Fruit fly (Drosophila melanogaster) whole organism, embryonic: ENCODE results near the gene SLC5A11.
A peak's percentile ranks its signal among the peaks of the same experiment; 100 is the strongest.

Source experiments
- Asciz ChIP-seq: fragments of 200-800 bp; sonication (Bioruptor generic); optimal IDR thresholded peaks from 2 replicates; lab custom pipeline; 2017; ENCODE audit warnings: missing biosample characterization, mild to moderate bottlenecking, missing genetic modification characterization, missing genetic modification reagents
- Atf6 ChIP-seq: fragments of 200-800 bp; sonication (Bioruptor generic); IDR thresholded peaks from 2 replicates; pipeline ENCODE4 v1.3.6; 2022; ENCODE audit warnings: missing biosample characterization, missing genetic modification characterization
- CG11723 ChIP-seq: fragments of 200-800 bp; sonication (Bioruptor generic); optimal IDR thresholded peaks from 2 replicates; lab custom pipeline; 2017; ENCODE audit warnings: missing biosample characterization, mild to moderate bottlenecking, missing genetic modification characterization
- CG13287 ChIP-seq: fragments of 200-800 bp; sonication (Bioruptor generic); IDR thresholded peaks from 2 replicates; pipeline ENCODE4 v1.3.6; 2022; ENCODE audit warnings: missing biosample characterization, missing genetic modification characterization; ENCODE audit not compliant: partially characterized antibody
- CG15269 ChIP-seq: fragments of 200-800 bp; sonication (Bioruptor generic); optimal IDR thresholded peaks from 2 replicates; lab custom pipeline; 2018; ENCODE audit warnings: missing biosample characterization, mild to moderate bottlenecking, missing genetic modification characterization, moderate library complexity
- CG16779 ChIP-seq: fragments of 200-800 bp; sonication (Bioruptor generic); IDR thresholded peaks from 2 replicates; pipeline ENCODE4 v1.3.6; 2022; ENCODE audit warnings: missing biosample characterization, missing genetic modification characterization
- CG16863 ChIP-seq: fragments of 200-800 bp; sonication (Bioruptor generic); optimal IDR thresholded peaks from 3 replicates; lab custom pipeline; 2016; ENCODE audit warnings: missing biosample characterization, missing genetic modification characterization
- CG17385 ChIP-seq: fragments of 200-800 bp; sonication (Bioruptor generic); optimal IDR thresholded peaks from 3 replicates; lab custom pipeline; 2018; ENCODE audit warnings: missing biosample characterization, mild to moderate bottlenecking, missing genetic modification characterization
- CG17568 ChIP-seq: fragments of 200-800 bp; sonication (Bioruptor generic); optimal IDR thresholded peaks from 2 replicates; lab custom pipeline; 2018; ENCODE audit warnings: missing biosample characterization, mild to moderate bottlenecking, missing genetic modification characterization, moderate library complexity
- CG17612 ChIP-seq: fragments of 200-800 bp; sonication (Bioruptor generic); IDR thresholded peaks from 2 replicates; pipeline ENCODE4 v1.3.6; 2022; ENCODE audit warnings: missing biosample characterization, missing genetic modification characterization
- CG1832 ChIP-seq: fragments of 200-800 bp; sonication (Bioruptor generic); optimal IDR thresholded peaks from 2 replicates; lab custom pipeline; 2017; ENCODE audit warnings: missing biosample characterization, mild to moderate bottlenecking, missing genetic modification characterization, inconsistent platforms
- CG32532 ChIP-seq: fragments of 200-800 bp; sonication (Bioruptor generic); IDR thresholded peaks from 2 replicates; pipeline ENCODE4 v1.3.6; 2022; ENCODE audit warnings: missing biosample characterization, missing genetic modification characterization
- CG3726 ChIP-seq: fragments of 200-800 bp; sonication (Bioruptor generic); IDR thresholded peaks from 3 replicates; pipeline ENCODE4, ENCODE4 v1.3.6; 2022; ENCODE audit warnings: missing biosample characterization, missing genetic modification characterization
- CG3995 ChIP-seq: fragments of 200-800 bp; sonication (Bioruptor generic); optimal IDR thresholded peaks from 3 replicates; lab custom pipeline; 2016; ENCODE audit warnings: missing biosample characterization, missing genetic modification characterization
- CG4404 ChIP-seq: fragments of 200-800 bp; sonication (Bioruptor generic); IDR thresholded peaks from 2 replicates; pipeline ENCODE4 v1.3.6; 2022; ENCODE audit warnings: missing biosample characterization, missing genetic modification characterization
- CG7745 ChIP-seq: fragments of 200-800 bp; sonication (Bioruptor generic); optimal IDR thresholded peaks from 2 replicates; lab custom pipeline; 2018; ENCODE audit warnings: missing biosample characterization, mild to moderate bottlenecking, missing genetic modification characterization, moderate library complexity
- CHES-1-like ChIP-seq: fragments of 200-800 bp; sonication (Bioruptor generic); optimal IDR thresholded peaks from 2 replicates; lab custom pipeline; 2016; ENCODE audit warnings: missing biosample characterization, missing genetic modification characterization
- CkIIα-i1 ChIP-seq: fragments of 200-800 bp; sonication (Bioruptor generic); IDR thresholded peaks from 2 replicates; pipeline ENCODE4 v1.3.6; 2022; ENCODE audit warnings: missing biosample characterization, missing genetic modification characterization
- Dek ChIP-seq: fragments of 200-800 bp; sonication (Bioruptor generic); optimal IDR thresholded peaks from 3 replicates; lab custom pipeline; 2019; ENCODE audit warnings: missing biosample characterization, mild to moderate bottlenecking, missing genetic modification characterization, moderate library complexity
- Doc3 ChIP-seq: fragments of 200-800 bp; sonication (Bioruptor generic); IDR thresholded peaks from 3 replicates; pipeline ENCODE4 v1.3.6; 2022; ENCODE audit warnings: missing biosample characterization, missing genetic modification characterization; ENCODE audit not compliant: partially characterized antibody
- E2f1 ChIP-seq: fragments of 200-800 bp; sonication (Bioruptor generic); IDR thresholded peaks from 2 replicates; pipeline ENCODE4 v1.3.6; 2022; ENCODE audit warnings: missing biosample characterization, missing genetic modification characterization
- HmgZ ChIP-seq: fragments of 200-800 bp; sonication (Bioruptor generic); optimal IDR thresholded peaks from 2 replicates; lab custom pipeline; 2018; ENCODE audit warnings: missing biosample characterization, mild to moderate bottlenecking, missing genetic modification characterization
- Kr ChIP-seq: fragments of 200-800 bp; sonication (Bioruptor generic); optimal IDR thresholded peaks from 2 replicates; lab custom pipeline; 2017; ENCODE audit warnings: missing biosample characterization, mild to moderate bottlenecking, missing genetic modification characterization
- Lpt ChIP-seq: fragments of >200 bp; optimal IDR thresholded peaks from 2 replicates; lab custom pipeline; 2018; ENCODE audit warnings: missing biosample characterization, missing genetic modification characterization
- Mad ChIP-seq: fragments of 200-800 bp; sonication (Bioruptor generic); optimal IDR thresholded peaks from 2 replicates; lab custom pipeline; 2016; ENCODE audit warnings: missing biosample characterization, missing genetic modification characterization
- Max ChIP-seq: fragments of 200-800 bp; sonication (Bioruptor generic); optimal IDR thresholded peaks from 2 replicates; lab custom pipeline; 2016; ENCODE audit warnings: missing biosample characterization, mild to moderate bottlenecking, missing genetic modification characterization
- NC2α ChIP-seq: fragments of 200-800 bp; sonication (Bioruptor generic); optimal IDR thresholded peaks from 2 replicates; lab custom pipeline; 2016; ENCODE audit warnings: missing biosample characterization, missing genetic modification characterization
- Nf-YA ChIP-seq: fragments of 200-800 bp; sonication (Bioruptor generic); IDR thresholded peaks from 2 replicates; pipeline ENCODE4 v1.3.6; 2022; ENCODE audit warnings: missing biosample characterization, missing genetic modification characterization
- Pdp1 ChIP-seq, 2 experiments: fragments of 200-800 bp; sonication (Bioruptor generic); optimal IDR thresholded peaks; 3 replicates each; lab custom pipeline; 2016; ENCODE audit warnings: missing biosample characterization in 2 of 2, missing genetic modification characterization in 2 of 2, mild to moderate bottlenecking in 1 of 2, moderate library complexity in 1 of 2
- Rx ChIP-seq: fragments of 200-800 bp; sonication (Bioruptor generic); IDR thresholded peaks from 2 replicates; pipeline ENCODE4 v1.3.6; 2022; ENCODE audit warnings: missing biosample characterization, missing genetic modification characterization
- Usf ChIP-seq: fragments of 200-800 bp; sonication (Bioruptor generic); optimal IDR thresholded peaks from 2 replicates; lab custom pipeline; 2017; ENCODE audit warnings: missing genotype, missing biosample characterization, missing genetic modification characterization
- ab ChIP-seq: fragments of 200-800 bp; sonication (Bioruptor generic); optimal IDR thresholded peaks from 2 replicates; lab custom pipeline; 2016; ENCODE audit warnings: missing biosample characterization, missing genetic modification characterization
- abd-A ChIP-seq: fragments of 200-800 bp; sonication (Bioruptor generic); optimal IDR thresholded peaks from 3 replicates; lab custom pipeline; 2019; ENCODE audit warnings: missing biosample characterization, mild to moderate bottlenecking, missing genetic modification characterization, moderate library complexity
- ap ChIP-seq: fragments of 200-800 bp; sonication (Bioruptor generic); IDR thresholded peaks from 2 replicates; pipeline ENCODE4 v1.3.6; 2022; ENCODE audit warnings: missing biosample characterization, missing genetic modification characterization
- ara ChIP-seq: fragments of 200-800 bp; sonication (Bioruptor generic); IDR thresholded peaks from 2 replicates; pipeline ENCODE4 v1.3.6; 2022; ENCODE audit warnings: missing biosample characterization, missing genetic modification characterization
- cas ChIP-seq: fragments of 200-800 bp; sonication (Bioruptor generic); IDR thresholded peaks from 2 replicates; pipeline ENCODE4 v1.3.6; 2022; ENCODE audit warnings: missing biosample characterization, missing genetic modification characterization
- ewg ChIP-seq: fragments of 200-800 bp; sonication (Bioruptor generic); optimal IDR thresholded peaks from 3 replicates; lab custom pipeline; 2017; ENCODE audit warnings: mild to moderate bottlenecking, missing biosample characterization, missing genetic modification reagents, missing genetic modification characterization
- fd96Cb ChIP-seq: fragments of 200-800 bp; sonication (Bioruptor generic); optimal IDR thresholded peaks from 2 replicates; lab custom pipeline; 2018; ENCODE audit warnings: missing biosample characterization, mild to moderate bottlenecking, missing genetic modification characterization, moderate library complexity
- fu2 ChIP-seq: fragments of 200-800 bp; sonication (Bioruptor generic); optimal IDR thresholded peaks from 2 replicates; lab custom pipeline; 2016; ENCODE audit warnings: missing biosample characterization, missing genetic modification characterization
- kay ChIP-seq: fragments of 200-800 bp; sonication (Bioruptor generic); optimal IDR thresholded peaks from 2 replicates; lab custom pipeline; 2016; ENCODE audit warnings: missing biosample characterization, missing genetic modification characterization
- nau ChIP-seq: fragments of 200-800 bp; sonication (Bioruptor generic); optimal IDR thresholded peaks from 3 replicates; lab custom pipeline; 2017; ENCODE audit warnings: missing biosample characterization, mild to moderate bottlenecking, missing genetic modification characterization, missing genetic modification reagents
- otp ChIP-seq: fragments of 200-800 bp; sonication (Bioruptor generic); IDR thresholded peaks from 3 replicates; pipeline ENCODE4, ENCODE4 v1.3.6; 2022; ENCODE audit warnings: missing biosample characterization, missing genetic modification characterization
- pfk ChIP-seq: fragments of 200-800 bp; sonication (Bioruptor generic); optimal IDR thresholded peaks from 2 replicates; lab custom pipeline; 2018; ENCODE audit warnings: missing biosample characterization, mild to moderate bottlenecking, missing genetic modification characterization, moderate library complexity
- pros ChIP-seq: fragments of 200-800 bp; sonication (Bioruptor generic); optimal IDR thresholded peaks from 3 replicates; lab custom pipeline; 2019; ENCODE audit warnings: missing biosample characterization, mild to moderate bottlenecking, missing genetic modification characterization, moderate library complexity
- repo ChIP-seq: fragments of 200-800 bp; sonication (Bioruptor generic); optimal IDR thresholded peaks from 2 replicates; lab custom pipeline; 2016; ENCODE audit warnings: missing biosample characterization, missing genetic modification characterization
- ro ChIP-seq: fragments of 200-800 bp; sonication (Bioruptor generic); IDR thresholded peaks from 2 replicates; pipeline ENCODE4 v1.3.6; 2022; ENCODE audit warnings: missing biosample characterization, missing genetic modification characterization
- slou ChIP-seq: fragments of 200-800 bp; sonication (Bioruptor generic); optimal IDR thresholded peaks from 3 replicates; lab custom pipeline; 2016; ENCODE audit warnings: missing biosample characterization, missing genetic modification characterization
- slp2 ChIP-seq: fragments of 200-800 bp; sonication (Bioruptor generic); optimal IDR thresholded peaks from 2 replicates; lab custom pipeline; 2016; ENCODE audit warnings: missing biosample characterization, missing genetic modification characterization
- stc ChIP-seq: fragments of 200-800 bp; sonication (Bioruptor generic); IDR thresholded peaks from 2 replicates; pipeline ENCODE4 v1.3.6; 2022; ENCODE audit warnings: missing biosample characterization, missing genetic modification characterization
- trh ChIP-seq: fragments of 200-800 bp; sonication (Bioruptor generic); optimal IDR thresholded peaks from 2 replicates; lab custom pipeline; 2016; ENCODE audit warnings: missing biosample characterization, missing genetic modification characterization
- yki ChIP-seq: fragments of >200 bp; optimal IDR thresholded peaks from 3 replicates; lab custom pipeline; 2018
- z ChIP-seq: fragments of 200-800 bp; sonication (Bioruptor generic); IDR thresholded peaks from 3 replicates; pipeline ENCODE4 v1.3.6; 2022; ENCODE audit warnings: missing biosample characterization, missing genetic modification characterization

SLC5A11 gene

DNA sequence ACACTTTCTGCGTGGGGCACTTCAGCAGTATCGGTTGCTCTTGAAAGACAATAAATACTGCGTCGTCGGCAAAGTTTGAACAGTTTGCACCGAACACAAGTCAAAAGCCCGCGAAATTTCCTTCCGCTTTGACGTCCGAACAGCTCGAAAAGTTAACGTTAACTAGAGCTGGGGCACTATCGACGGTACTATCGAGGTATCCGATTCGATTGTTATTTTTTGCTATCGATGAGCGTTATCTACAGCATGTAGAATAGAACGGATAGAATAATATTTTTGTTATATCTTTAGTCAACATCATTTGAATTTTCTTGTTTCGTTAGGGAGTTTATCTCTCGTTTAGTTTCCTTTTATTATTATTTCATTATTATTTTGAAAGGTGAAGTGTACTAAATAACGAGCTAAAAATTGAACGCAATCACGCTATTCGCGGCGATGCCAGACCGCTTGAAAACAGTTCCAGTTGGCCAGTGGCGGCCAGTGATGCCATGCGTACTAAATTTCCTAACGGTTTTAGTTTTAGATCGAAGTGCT is 34.8 kb upstream of the SLC5A11 start, which contains the start of gene Pvr (continued):
- TF ChIP-seq ara: no peak
- TF ChIP-seq CG3726 (GFP tag; lab: Robert Waterston, UW): no peak
- TF ChIP-seq CG3995 (GFP tag; lab: Kevin White, UChicago): peak; percentile 93
- TF ChIP-seq z: no peak
- no peak for TF ChIP-seq Pdp1 (GFP tag; optimal IDR thresholded peaks at IDR 0.05; lab: Kevin White, UChicago)
- no peak for TF ChIP-seq slp2 (GFP tag; lab: Kevin White, UChicago)
- 0 out of 3 replicates have a peak, but pooled peaks have one; percentile 8 for TF ChIP-seq otp (GFP tag; lab: Robert Waterston, UW)
- no peak for TF ChIP-seq Rx (GFP tag; lab: Robert Waterston, UW)
- TF ChIP-seq fd96Cb: no peak
- TF ChIP-seq Nf-YA (GFP tag; lab: Robert Waterston, UW): no peak
- TF ChIP-seq Usf (GFP tag; lab: Kevin White, UChicago): no peak
- peak; percentile 39 for TF ChIP-seq CG32532 (GFP tag; lab: Robert Waterston, UW)
- no peak for TF ChIP-seq pros (GFP tag; lab: Kevin White, UChicago)
- TF ChIP-seq CG15269: no peak
- no peak for TF ChIP-seq CG17568 (GFP tag; lab: Kevin White, UChicago)
- peak; percentile 97 for TF ChIP-seq Doc3 (GFP tag; lab: Robert Waterston, UW)
- TF ChIP-seq E2f1: no peak
- TF ChIP-seq CG17612 (GFP tag; lab: Robert Waterston, UW): no peak
- TF ChIP-seq Lpt (GFP tag; lab: Kevin White, UChicago): no peak
- no peak for TF ChIP-seq CHES-1-like (GFP tag; lab: Kevin White, UChicago)
- no peak for TF ChIP-seq nau (GFP tag; lab: Kevin White, UChicago)
- TF ChIP-seq CG13287 (GFP tag; lab: Robert Waterston, UW): peak; percentile 96
- no peak for TF ChIP-seq CG16863
- no peak for TF ChIP-seq pfk
- no peak for TF ChIP-seq HmgZ (tag; lab: Kevin White, UChicago)
- TF ChIP-seq yki: no peak
- no peak for TF ChIP-seq ab (GFP tag; lab: Kevin White, UChicago)
- no peak for TF ChIP-seq NC2α (GFP tag; lab: Kevin White, UChicago)
- no peak for TF ChIP-seq kay (GFP tag; lab: Kevin White, UChicago)
- no peak for TF ChIP-seq ro (GFP tag; lab: Robert Waterston, UW)
- no peak for TF ChIP-seq abd-A (tag; lab: Kevin White, UChicago)
- TF ChIP-seq repo: no peak
- TF ChIP-seq Kr (GFP tag; lab: Kevin White, UChicago): no peak
- TF ChIP-seq CG1832 (GFP tag; lab: Kevin White, UChicago): no peak
- TF ChIP-seq Atf6 (GFP tag; lab: Robert Waterston, UW): no peak
- no peak for TF ChIP-seq CG16779 (GFP tag; lab: Robert Waterston, UW)
- no peak for TF ChIP-seq ap (GFP tag; lab: Robert Waterston, UW)
- no peak for TF ChIP-seq CkIIα-i1 (GFP tag; lab: Robert Waterston, UW)
- TF ChIP-seq cas (GFP tag; lab: Robert Waterston, UW): no peak
- peak; percentile 0 for TF ChIP-seq Mad (GFP tag; lab: Kevin White, UChicago)
- TF ChIP-seq CG7745 (tag; lab: Kevin White, UChicago): no peak
- no peak for TF ChIP-seq CG11723
- TF ChIP-seq Dek (tag; lab: Kevin White, UChicago): no peak
- peak; percentile 11 for TF ChIP-seq CG17385 (GFP tag; lab: Kevin White, UChicago)
- TF ChIP-seq stc (GFP tag; lab: Robert Waterston, UW): peak; percentile 15; the same call in 1 of the 2 replicates
- no peak for TF ChIP-seq CG4404 (GFP tag; lab: Robert Waterston, UW)
- no peak for TF ChIP-seq Asciz
- TF ChIP-seq Max (GFP tag; lab: Kevin White, UChicago): peak; percentile 4
- no peak for TF ChIP-seq fu2 (GFP tag; lab: Kevin White, UChicago)
- no peak for TF ChIP-seq trh (GFP tag; lab: Kevin White, UChicago)
- TF ChIP-seq slou (GFP tag; lab: Kevin White, UChicago): no peak
- TF ChIP-seq ewg (GFP tag; lab: Kevin White, UChicago): no peak
